Worm (Caenorhabditis elegans) whole organism, mixed stage, embryonic: ENCODE results near the gene srw-79.

Experiments
- ceh-43 ChIP-seq: fragments of 200-800 bp; sonication (Bioruptor generic); optimal IDR thresholded peaks from 2 replicates; lab custom pipeline; 2018; ENCODE audit warnings: mild to moderate bottlenecking, missing genetic modification characterization, moderate library complexity, missing compliant biosample characterization
- drap-1 ChIP-seq: fragments of 200-800 bp; sonication (Bioruptor generic); optimal IDR thresholded peaks from 3 replicates; lab custom pipeline; 2018; ENCODE audit warnings: mild to moderate bottlenecking, missing genetic modification characterization, missing compliant biosample characterization
- mep-1 ChIP-seq: fragments of 150-350 bp; optimal IDR thresholded peaks from 2 replicates; lab custom pipeline; 2017; ENCODE audit warnings: missing biosample characterization, missing genetic modification reagents, missing genetic modification characterization, inconsistent platforms
- nhr-12 ChIP-seq: fragments of 150-350 bp; optimal IDR thresholded peaks from 2 replicates; lab custom pipeline; 2014; ENCODE audit warnings: missing biosample characterization, missing genetic modification characterization
- nhr-237 ChIP-seq: fragments of 150-350 bp; optimal IDR thresholded peaks from 2 replicates; lab custom pipeline; 2014; ENCODE audit warnings: missing biosample characterization, missing genetic modification characterization
- nhr-28 ChIP-seq: fragments of 150-350 bp; optimal IDR thresholded peaks from 2 replicates; lab custom pipeline; 2014; ENCODE audit warnings: missing biosample characterization, missing genetic modification characterization
- pha-4 ChIP-seq: fragments of 150-350 bp; optimal IDR thresholded peaks from 2 replicates; lab custom pipeline; 2018; ENCODE audit warnings: missing biosample characterization, missing genetic modification reagents, missing genetic modification characterization

DNA sequence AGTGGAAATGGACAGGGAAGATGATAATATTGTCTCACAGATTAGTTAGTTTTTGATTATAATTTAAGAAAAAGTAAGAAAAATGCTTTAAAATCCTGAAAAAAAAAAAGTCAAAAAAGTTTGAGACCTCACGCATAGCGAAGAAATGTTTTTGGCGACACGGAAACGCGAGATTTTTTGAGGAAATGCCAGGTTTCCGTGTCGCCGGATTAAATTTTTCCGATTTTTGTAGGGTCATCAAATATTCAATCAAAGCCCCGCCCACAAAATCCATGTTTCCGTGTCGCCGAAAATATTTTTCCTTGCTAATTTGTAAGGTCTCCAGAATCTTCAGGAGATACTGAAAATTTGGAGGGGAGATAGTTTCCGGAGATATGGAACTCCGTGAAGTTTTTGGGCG, 45.8 kb downstream of the srw-79 start:
- TF ChIP-seq nhr-237 (tag; lab: Kevin White, UChicago) (no peak), drap-1 (no peak), ceh-43 (no peak), nhr-28 (tag; lab: Kevin White, UChicago) (no peak), pha-4 (no peak), nhr-12 (no peak), mep-1 (tag; lab: Kevin White, UChicago) (no peak)
